Worm (Caenorhabditis elegans) whole organism, L4 larva: ENCODE results near the gene ife-3.
A peak's percentile ranks its signal among the peaks of the same experiment; 100 is the strongest.

Source experiments
- D1046.2 ChIP-seq: fragments of 200-800 bp; sonication (Bioruptor generic); IDR thresholded peaks from 2 replicates; pipeline ENCODE4 v1.3.6; 2022; ENCODE audit warnings: missing genetic modification characterization, missing compliant biosample characterization
- F10B5.3 ChIP-seq: sonication (generic microtip); optimal IDR thresholded peaks from 2 replicates; lab custom pipeline; 2016; ENCODE audit warnings: mild to moderate bottlenecking, missing genetic modification characterization, missing compliant biosample characterization
- R02D3.7 ChIP-seq: fragments of 150-350 bp; sonication (generic microtip); optimal IDR thresholded peaks from 3 replicates; lab custom pipeline; 2014; ENCODE audit warnings: missing biosample characterization, missing genetic modification characterization
- T26A8.4 ChIP-seq: fragments of 200-800 bp; sonication (Bioruptor generic); IDR thresholded peaks from 2 replicates; pipeline ENCODE4 v1.3.6; 2022; ENCODE audit warnings: missing genetic modification characterization, missing compliant biosample characterization
- Y48G9A.11 ChIP-seq: fragments of 200-800 bp; sonication (Bioruptor generic); IDR thresholded peaks from 2 replicates; pipeline ENCODE4 v1.3.6; 2022; ENCODE audit warnings: missing genetic modification reagents, missing genetic modification characterization, missing compliant biosample characterization
- ceh-28 ChIP-seq: fragments of 150-350 bp; optimal IDR thresholded peaks from 2 replicates; lab custom pipeline; 2014; ENCODE audit warnings: missing biosample characterization, missing genetic modification reagents, missing genetic modification characterization
- ces-1 ChIP-seq: fragments of 150-350 bp; sonication (generic microtip); optimal IDR thresholded peaks from 4 replicates; lab custom pipeline; 2014; ENCODE audit warnings: missing biosample characterization, missing genetic modification reagents, missing genetic modification characterization
- daf-16 ChIP-seq, 3 experiments: sonication (generic microtip); optimal IDR thresholded peaks; 2 replicates each; lab custom pipeline; 2016 to 2017; ENCODE audit warnings: missing genetic modification characterization in 3 of 3, missing genetic modification reagents in 3 of 3, mild to moderate bottlenecking in 2 of 3, missing compliant biosample characterization in 2 of 3, missing biosample characterization in 1 of 3, moderate library complexity in 1 of 3
- daf-8 ChIP-seq: fragments of 200-800 bp; sonication (Bioruptor generic); IDR thresholded peaks from 2 replicates; pipeline ENCODE4 v1.3.6; 2022; ENCODE audit warnings: missing genetic modification characterization, missing compliant biosample characterization
- dmd-6 ChIP-seq: fragments of 200-800 bp; sonication (Bioruptor generic); IDR thresholded peaks from 2 replicates; pipeline ENCODE4 v1.3.6; 2022; ENCODE audit warnings: missing genetic modification reagents, missing genetic modification characterization, missing compliant biosample characterization
- dmd-8 ChIP-seq: fragments of 200-800 bp; sonication (Bioruptor generic); IDR thresholded peaks from 2 replicates; pipeline ENCODE4 v1.3.6; 2022; ENCODE audit warnings: missing genetic modification characterization, missing compliant biosample characterization
- duxl-1 ChIP-seq: sonication (generic microtip); optimal IDR thresholded peaks from 2 replicates; lab custom pipeline; 2016; ENCODE audit warnings: mild to moderate bottlenecking, missing genetic modification characterization, moderate library complexity, missing compliant biosample characterization; ENCODE audit not compliant: poor library complexity
- dve-1 ChIP-seq: sonication (generic microtip); optimal IDR thresholded peaks from 2 replicates; lab custom pipeline; 2017; ENCODE audit warnings: antibody characterized with exemption, mild to moderate bottlenecking, missing genetic modification characterization, missing compliant biosample characterization; ENCODE audit not compliant: insufficient read depth
- hlh-11 ChIP-seq: fragments of 200-800 bp; sonication (Bioruptor generic); optimal IDR thresholded peaks from 2 replicates; lab custom pipeline; 2018; ENCODE audit warnings: mild to moderate bottlenecking, missing genetic modification characterization, missing compliant biosample characterization
- lim-7 ChIP-seq: fragments of 200-800 bp; sonication (Bioruptor generic); IDR thresholded peaks from 2 replicates; pipeline ENCODE4 v1.3.6; 2022; ENCODE audit warnings: missing genetic modification characterization, missing compliant biosample characterization
- lin-13 ChIP-seq: fragments of 150-350 bp; optimal IDR thresholded peaks from 2 replicates; lab custom pipeline; 2014; ENCODE audit warnings: missing biosample characterization, missing genetic modification reagents, missing genetic modification characterization
- lin-38 ChIP-seq: fragments of 200-800 bp; sonication (Bioruptor generic); IDR thresholded peaks from 2 replicates; pipeline ENCODE4 v1.3.6; 2022; ENCODE audit warnings: missing genetic modification reagents, missing genetic modification characterization, missing compliant biosample characterization
- madf-5 ChIP-seq, 2 experiments: fragments of 200-800 bp; sonication (Bioruptor generic); IDR thresholded peaks; 2 replicates each; pipeline ENCODE4 v1.3.6; 2022; ENCODE audit warnings: missing compliant biosample characterization in 2 of 2, missing genetic modification characterization in 2 of 2
- mdl-1 ChIP-seq, 2 experiments: fragments of 150-350 bp in 1 of 2; sonication (generic microtip) in 1 of 2; optimal IDR thresholded peaks; 2 replicates each; lab custom pipeline; 2014 to 2017; ENCODE audit warnings: missing biosample characterization in 2 of 2, missing genetic modification characterization in 2 of 2
- mdt-29 ChIP-seq: fragments of 200-800 bp; sonication (Bioruptor generic); IDR thresholded peaks from 2 replicates; pipeline ENCODE4 v1.3.6; 2022; ENCODE audit warnings: missing genetic modification reagents, missing genetic modification characterization, missing compliant biosample characterization
- mep-1 ChIP-seq: fragments of 150-350 bp; sonication (generic microtip); optimal IDR thresholded peaks from 3 replicates; lab custom pipeline; 2014; ENCODE audit warnings: missing biosample characterization, missing genetic modification characterization
- mes-2 ChIP-seq: sonication (generic microtip); optimal IDR thresholded peaks from 2 replicates; lab custom pipeline; 2016; ENCODE audit warnings: missing genotype, mild to moderate bottlenecking, missing genetic modification characterization, missing compliant biosample characterization; ENCODE audit not compliant: poor library complexity, severe bottlenecking
- mxl-2 ChIP-seq: fragments of 200-800 bp; sonication (Bioruptor generic); conservative IDR thresholded peaks from 2 replicates; pipeline ENCODE4 v1.3.6; 2022; ENCODE audit warnings: missing genetic modification reagents, missing genetic modification characterization, missing compliant biosample characterization
- mxl-3 ChIP-seq: fragments of 200-800 bp; sonication (Bioruptor generic); optimal IDR thresholded peaks from 2 replicates; lab custom pipeline; 2018; ENCODE audit warnings: mild to moderate bottlenecking, missing genetic modification characterization, missing compliant biosample characterization
- nhr-102 ChIP-seq: sonication (generic microtip); optimal IDR thresholded peaks from 2 replicates; lab custom pipeline; 2016; ENCODE audit warnings: mild to moderate bottlenecking, missing genetic modification characterization, moderate library complexity, missing compliant biosample characterization
- nhr-28 ChIP-seq: fragments of 150-350 bp; optimal IDR thresholded peaks from 2 replicates; lab custom pipeline; 2014; ENCODE audit warnings: missing biosample characterization, missing genetic modification characterization
- nhr-6 ChIP-seq: fragments of 150-350 bp; optimal IDR thresholded peaks from 2 replicates; lab custom pipeline; 2014; ENCODE audit warnings: missing biosample characterization, missing genetic modification characterization
- nhr-77 ChIP-seq: fragments of 150-350 bp; optimal IDR thresholded peaks from 2 replicates; lab custom pipeline; 2014; ENCODE audit warnings: missing biosample characterization, missing genetic modification characterization
- pha-4 ChIP-seq, 2 experiments: fragments of 150-350 bp in 1 of 2; fragments of 200-800 bp in 1 of 2; sonication (Bioruptor generic) in 1 of 2; IDR thresholded peaks in 1 of 2; optimal IDR thresholded peaks in 1 of 2; 2 replicates each; pipeline versions ENCODE4 v1.3.6 to Lab custom; 2014 to 2022; ENCODE audit warnings: missing genetic modification characterization in 2 of 2, missing genetic modification reagents in 2 of 2, missing biosample characterization in 1 of 2, missing compliant biosample characterization in 1 of 2
- pqm-1 ChIP-seq: sonication (generic microtip); optimal IDR thresholded peaks from 2 replicates; lab custom pipeline; 2017; ENCODE audit warnings: missing biosample characterization, missing genetic modification characterization
- set-16 ChIP-seq: fragments of 200-800 bp; sonication (Bioruptor generic); IDR thresholded peaks from 2 replicates; pipeline ENCODE4 v1.3.6; 2022; ENCODE audit warnings: missing genetic modification reagents, missing genetic modification characterization, missing compliant biosample characterization
- tag-97 ChIP-seq: fragments of 200-800 bp; sonication (Bioruptor generic); IDR thresholded peaks from 2 replicates; pipeline ENCODE4 v1.3.6; 2022; ENCODE audit warnings: missing genetic modification characterization, missing compliant biosample characterization
- zfp-3 ChIP-seq: fragments of 200-800 bp; sonication (Bioruptor generic); conservative IDR thresholded peaks from 2 replicates; pipeline ENCODE4 v1.3.6; 2022; ENCODE audit warnings: missing genetic modification reagents, missing genetic modification characterization, missing compliant biosample characterization
- ztf-11 ChIP-seq: fragments of 150-350 bp; optimal IDR thresholded peaks from 2 replicates; lab custom pipeline; 2014; ENCODE audit warnings: missing biosample characterization, missing genetic modification characterization
- ztf-7 ChIP-seq: fragments of 150-350 bp; optimal IDR thresholded peaks from 2 replicates; lab custom pipeline; 2014; ENCODE audit warnings: missing biosample characterization, missing genetic modification characterization

The ife-3 gene

DNA sequence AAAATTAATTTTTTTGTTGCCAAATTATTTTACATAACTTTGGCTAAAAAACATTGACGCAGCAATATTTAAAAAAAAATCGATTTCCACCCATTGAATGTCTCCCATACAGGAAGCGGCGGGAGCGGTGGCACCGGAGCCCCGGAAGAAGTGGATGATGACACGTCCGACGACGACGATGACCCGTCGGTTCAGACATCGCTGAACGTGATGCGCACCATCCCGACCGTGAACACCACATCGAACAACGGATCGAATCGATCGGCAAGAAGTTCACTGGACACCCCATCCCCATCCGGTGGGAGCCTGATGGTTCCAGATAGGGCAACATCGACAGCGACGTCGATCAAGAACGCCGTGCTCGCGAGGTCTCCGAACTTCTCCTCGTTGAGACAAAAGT lies 20.6 kb upstream of the ife-3 start:
- TF ChIP-seq T26A8.4 (GFP tag; lab: Robert Waterston, UW) (no peak), D1046.2 (no peak), duxl-1 (tag; lab: Kevin White, UChicago) (no peak), lim-7 (GFP tag; lab: Robert Waterston, UW) (0 out of 2 replicates have a peak, but pooled peaks have one; percentile 12), mep-1 (tag; lab: Kevin White, UChicago) (no peak), lin-38 (GFP tag; lab: Robert Waterston, UW) (no peak), nhr-6 (tag; lab: Kevin White, UChicago) (no peak), ceh-28 (no peak), Y48G9A.11 (GFP tag; lab: Robert Waterston, UW) (peak; percentile 36; the same call in 1 of the 2 replicates), dmd-6 (GFP tag; lab: Robert Waterston, UW) (no peak), nhr-102 (no peak), dmd-8 (0 out of 2 replicates have a peak, but pooled peaks have one; percentile 12), ztf-11 (tag; lab: Kevin White, UChicago) (no peak), set-16 (GFP tag; lab: Robert Waterston, UW) (peak; percentile 74)

DNA sequence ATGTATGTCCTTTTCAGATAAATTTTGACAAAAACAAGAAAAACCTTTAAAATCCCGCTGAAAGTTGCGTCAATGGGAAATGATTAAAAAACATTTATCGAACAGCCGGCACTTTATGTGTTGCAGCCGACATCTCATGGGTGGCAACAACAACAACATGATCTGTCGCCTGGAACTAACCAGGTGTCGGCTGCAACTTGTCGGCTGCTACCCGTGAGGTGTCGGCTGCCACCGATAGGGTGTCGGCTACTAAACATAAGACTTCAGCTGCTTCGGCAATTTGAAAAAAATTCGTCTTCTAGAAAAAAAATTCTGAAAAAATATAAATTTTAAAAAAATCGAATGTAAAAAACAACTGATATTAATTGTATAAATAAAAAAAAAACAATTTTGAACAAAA lies 20.0 kb upstream of the ife-3 start:
- no peak for TF ChIP-seq ces-1 (GFP tag; lab: Kevin White, UChicago)
- TF ChIP-seq, all 104 proteins: peak for 0

DNA sequence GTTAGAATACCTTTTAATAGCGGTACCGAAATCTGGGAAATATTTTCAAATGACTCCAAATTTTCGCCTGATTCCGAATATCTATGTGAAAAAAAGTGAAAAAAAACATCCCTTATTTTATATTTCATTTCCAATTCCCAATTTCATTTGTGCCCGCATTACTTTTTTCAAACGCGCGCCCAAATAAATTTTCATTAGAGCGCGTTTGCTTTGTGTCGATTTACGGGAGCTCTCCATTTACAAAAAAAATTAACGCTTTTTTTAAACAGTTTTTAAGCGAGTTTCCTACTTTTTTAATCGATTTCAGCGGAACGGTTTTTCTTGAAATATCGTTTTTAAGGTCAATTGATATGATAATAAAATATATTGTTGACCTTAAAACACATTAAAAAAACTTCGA lies 16.6 kb upstream of the ife-3 start:
- no peak for TF ChIP-seq lim-7 (GFP tag; lab: Robert Waterston, UW)
- TF ChIP-seq ceh-28: no peak
- TF ChIP-seq lin-38 (GFP tag; lab: Robert Waterston, UW): 0 out of 2 replicates have a peak, but pooled peaks have one; percentile 28
- no peak for TF ChIP-seq mdl-1 (tag; optimal IDR thresholded peaks at IDR 0.05; lab: Kevin White, UChicago)
- no peak for TF ChIP-seq pha-4 (GFP tag; IDR thresholded peaks at IDR 0.05; lab: Robert Waterston, UW)
- no peak for TF ChIP-seq pha-4 (tag; optimal IDR thresholded peaks at IDR 0.05; lab: Kevin White, UChicago)
- no peak for TF ChIP-seq mxl-3 (GFP tag; lab: Kevin White, UChicago)
- no peak for TF ChIP-seq nhr-6 (tag; lab: Kevin White, UChicago)
- TF ChIP-seq nhr-102: no peak
- no peak for TF ChIP-seq madf-5 (GFP tag; IDR thresholded peaks at IDR 0.05; lab: Robert Waterston, UW)
- peak; percentile 8 for TF ChIP-seq R02D3.7
- no peak for TF ChIP-seq mes-2 (tag; lab: Kevin White, UChicago)
- TF ChIP-seq mxl-2: no peak
- no peak for TF ChIP-seq F10B5.3 (tag; lab: Kevin White, UChicago)
- TF ChIP-seq ztf-7 (tag; lab: Kevin White, UChicago): no peak
- no peak for TF ChIP-seq tag-97 (GFP tag; lab: Robert Waterston, UW)
- no peak for TF ChIP-seq lin-13 (GFP tag; lab: Kevin White, UChicago)
- no peak for TF ChIP-seq daf-16 (GFP tag; optimal IDR thresholded peaks at IDR 0.05; lab: Kevin White, UChicago)
- TF ChIP-seq daf-16 (tag; optimal IDR thresholded peaks at IDR 0.05; lab: Kevin White, UChicago): no peak
- TF ChIP-seq mdt-29 (GFP tag; lab: Robert Waterston, UW): no peak

DNA sequence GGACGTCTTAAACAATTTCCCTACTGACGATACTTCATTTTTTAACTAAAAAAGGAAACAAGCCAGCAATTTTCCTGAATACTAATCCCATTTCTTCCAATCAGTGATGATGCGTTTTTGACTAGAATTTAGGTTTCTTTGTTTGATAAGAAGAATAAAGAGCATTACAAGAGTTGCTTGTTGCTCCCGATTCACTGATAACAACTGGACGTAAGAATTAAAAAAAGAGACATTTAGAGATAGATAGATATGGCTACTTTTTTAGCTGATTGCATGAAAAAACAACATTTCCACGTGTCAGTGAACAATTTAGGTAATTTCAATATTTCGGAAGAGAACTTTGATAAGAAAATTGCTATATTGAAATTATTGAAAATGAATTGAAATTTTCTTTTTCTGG lies 14.2 kb upstream of the ife-3 start:
- peak; percentile 66 for TF ChIP-seq nhr-77 (tag; lab: Kevin White, UChicago)
- no peak for TF ChIP-seq daf-8 (GFP tag; lab: Robert Waterston, UW)
- TF ChIP-seq zfp-3 (GFP tag; lab: Robert Waterston, UW): no peak
- peak; percentile 80 for TF ChIP-seq pqm-1
- TF ChIP-seq dve-1 (tag; lab: Kevin White, UChicago): peak; percentile 29
- TF ChIP-seq lin-38 (GFP tag; lab: Robert Waterston, UW): no peak
- TF ChIP-seq dmd-6 (GFP tag; lab: Robert Waterston, UW): 0 out of 2 replicates have a peak, but pooled peaks have one; percentile 8
- no peak for TF ChIP-seq daf-16 (GFP tag; optimal IDR thresholded peaks at IDR 0.05; lab: Kevin White, UChicago)
- peak; percentile 61 for TF ChIP-seq daf-16 (tag; optimal IDR thresholded peaks at IDR 0.05; lab: Kevin White, UChicago)
- TF ChIP-seq hlh-11 (tag; lab: Kevin White, UChicago): peak; percentile 30
- TF ChIP-seq nhr-28 (tag; lab: Kevin White, UChicago): peak; percentile 62
